Worm (Caenorhabditis elegans) whole organism, L4 larva: Measurements from ENCODE around the gene pat-6.
A peak's percentile ranks its signal among the peaks of the same experiment; 100 is the strongest.

Source experiments
- D1046.2 ChIP-seq: fragments of 200-800 bp; sonication (Bioruptor generic); IDR thresholded peaks from 2 replicates; pipeline ENCODE4 v1.3.6; 2022; ENCODE audit warnings: missing genetic modification characterization, missing compliant biosample characterization
- F26F4.8 ChIP-seq: fragments of 200-800 bp; sonication (Bioruptor generic); conservative IDR thresholded peaks from 2 replicates; pipeline ENCODE4 v1.3.6; 2022; ENCODE audit warnings: missing genetic modification characterization, missing compliant biosample characterization
- F44E2.7 ChIP-seq: fragments of 200-800 bp; sonication (Bioruptor generic); IDR thresholded peaks from 2 replicates; pipeline ENCODE4 v2.1.2; 2022; ENCODE audit warnings: missing genetic modification characterization, missing compliant biosample characterization
- aha-1 ChIP-seq: fragments of 150-350 bp; peaks from one replicate; lab custom pipeline; 2014; ENCODE audit warnings: missing biosample characterization, missing genetic modification characterization
- arid-1 ChIP-seq: fragments of 200-800 bp; sonication (Bioruptor generic); conservative IDR thresholded peaks from 2 replicates; pipeline ENCODE4 v1.3.6; 2022; ENCODE audit warnings: missing genetic modification reagents, missing genetic modification characterization, missing compliant biosample characterization
- attf-4 ChIP-seq: sonication (generic microtip); optimal IDR thresholded peaks from 3 replicates; lab custom pipeline; 2017; ENCODE audit warnings: missing biosample characterization, missing genetic modification characterization
- ceh-20 ChIP-seq: fragments of 200-800 bp; sonication (Bioruptor generic); IDR thresholded peaks from 2 replicates; pipeline ENCODE4 v1.3.6; 2022; ENCODE audit warnings: missing genetic modification reagents, missing genetic modification characterization, missing compliant biosample characterization
- ces-1 ChIP-seq: fragments of 150-350 bp; sonication (generic microtip); optimal IDR thresholded peaks from 4 replicates; lab custom pipeline; 2014; ENCODE audit warnings: missing biosample characterization, missing genetic modification reagents, missing genetic modification characterization
- ctbp-1 ChIP-seq: fragments of 200-800 bp; sonication (Bioruptor generic); IDR thresholded peaks from 2 replicates; pipeline ENCODE4 v1.3.6; 2022; ENCODE audit warnings: missing genetic modification reagents, missing genetic modification characterization, missing compliant biosample characterization
- daf-16 ChIP-seq, 3 experiments: sonication (generic microtip); optimal IDR thresholded peaks; 2 replicates each; lab custom pipeline; 2016 to 2017; ENCODE audit warnings: missing genetic modification characterization in 3 of 3, missing genetic modification reagents in 3 of 3, mild to moderate bottlenecking in 2 of 3, missing compliant biosample characterization in 2 of 3, missing biosample characterization in 1 of 3, moderate library complexity in 1 of 3
- daf-8 ChIP-seq: fragments of 200-800 bp; sonication (Bioruptor generic); IDR thresholded peaks from 2 replicates; pipeline ENCODE4 v1.3.6; 2022; ENCODE audit warnings: missing genetic modification characterization, missing compliant biosample characterization
- dmd-8 ChIP-seq: fragments of 200-800 bp; sonication (Bioruptor generic); IDR thresholded peaks from 2 replicates; pipeline ENCODE4 v1.3.6; 2022; ENCODE audit warnings: missing genetic modification characterization, missing compliant biosample characterization
- dmd-9 ChIP-seq: fragments of 200-800 bp; sonication (Bioruptor generic); IDR thresholded peaks from 2 replicates; pipeline ENCODE4 v1.3.6; 2022; ENCODE audit warnings: missing genetic modification reagents, missing genetic modification characterization, missing compliant biosample characterization
- dpl-1 ChIP-seq: fragments of 150-350 bp; optimal IDR thresholded peaks from 2 replicates; lab custom pipeline; 2014; ENCODE audit warnings: missing biosample characterization, missing genetic modification reagents, missing genetic modification characterization
- dve-1 ChIP-seq: sonication (generic microtip); optimal IDR thresholded peaks from 2 replicates; lab custom pipeline; 2017; ENCODE audit warnings: antibody characterized with exemption, mild to moderate bottlenecking, missing genetic modification characterization, missing compliant biosample characterization; ENCODE audit not compliant: insufficient read depth
- egl-27 ChIP-seq: sonication (generic microtip); optimal IDR thresholded peaks from 3 replicates; lab custom pipeline; 2017; ENCODE audit warnings: missing biosample characterization, missing genetic modification reagents, missing genetic modification characterization
- egl-43 ChIP-seq: fragments of 200-800 bp; sonication (Bioruptor generic); IDR thresholded peaks from 2 replicates; pipeline ENCODE4 v1.3.6; 2022; ENCODE audit warnings: missing genetic modification reagents, missing genetic modification characterization, missing compliant biosample characterization
- fkh-10 ChIP-seq: fragments of 150-350 bp; optimal IDR thresholded peaks from 2 replicates; lab custom pipeline; 2014; ENCODE audit warnings: missing biosample characterization, missing genetic modification reagents, missing genetic modification characterization
- hlh-11 ChIP-seq: fragments of 200-800 bp; sonication (Bioruptor generic); optimal IDR thresholded peaks from 2 replicates; lab custom pipeline; 2018; ENCODE audit warnings: mild to moderate bottlenecking, missing genetic modification characterization, missing compliant biosample characterization
- hmg-1.1 ChIP-seq: fragments of 200-800 bp; sonication (Bioruptor generic); IDR thresholded peaks from 2 replicates; pipeline ENCODE4 v1.3.6; 2022; ENCODE audit warnings: missing genetic modification reagents, missing genetic modification characterization, missing compliant biosample characterization
- lir-3 ChIP-seq: sonication (generic microtip); optimal IDR thresholded peaks from 2 replicates; lab custom pipeline; 2016; ENCODE audit warnings: mild to moderate bottlenecking, missing genetic modification characterization, missing compliant biosample characterization
- lsy-2 ChIP-seq, 2 experiments: fragments of 150-350 bp in 1 of 2; sonication (generic microtip) in 1 of 2; optimal IDR thresholded peaks; 2 replicates each; lab custom pipeline; 2014 to 2017; ENCODE audit warnings: missing biosample characterization in 2 of 2, missing genetic modification characterization in 2 of 2
- mep-1 ChIP-seq: fragments of 150-350 bp; sonication (generic microtip); optimal IDR thresholded peaks from 3 replicates; lab custom pipeline; 2014; ENCODE audit warnings: missing biosample characterization, missing genetic modification characterization
- mes-2 ChIP-seq: sonication (generic microtip); optimal IDR thresholded peaks from 2 replicates; lab custom pipeline; 2016; ENCODE audit warnings: missing genotype, mild to moderate bottlenecking, missing genetic modification characterization, missing compliant biosample characterization; ENCODE audit not compliant: poor library complexity, severe bottlenecking
- mxl-2 ChIP-seq: fragments of 200-800 bp; sonication (Bioruptor generic); conservative IDR thresholded peaks from 2 replicates; pipeline ENCODE4 v1.3.6; 2022; ENCODE audit warnings: missing genetic modification reagents, missing genetic modification characterization, missing compliant biosample characterization
- nhr-102 ChIP-seq: sonication (generic microtip); optimal IDR thresholded peaks from 2 replicates; lab custom pipeline; 2016; ENCODE audit warnings: mild to moderate bottlenecking, missing genetic modification characterization, moderate library complexity, missing compliant biosample characterization
- nhr-28 ChIP-seq: fragments of 150-350 bp; optimal IDR thresholded peaks from 2 replicates; lab custom pipeline; 2014; ENCODE audit warnings: missing biosample characterization, missing genetic modification characterization
- nhr-48 ChIP-seq: sonication (generic microtip); optimal IDR thresholded peaks from 2 replicates; lab custom pipeline; 2016; ENCODE audit warnings: mild to moderate bottlenecking, missing genetic modification characterization, missing compliant biosample characterization
- nhr-6 ChIP-seq: fragments of 150-350 bp; optimal IDR thresholded peaks from 2 replicates; lab custom pipeline; 2014; ENCODE audit warnings: missing biosample characterization, missing genetic modification characterization
- nhr-77 ChIP-seq: fragments of 150-350 bp; optimal IDR thresholded peaks from 2 replicates; lab custom pipeline; 2014; ENCODE audit warnings: missing biosample characterization, missing genetic modification characterization
- pha-4 ChIP-seq, 2 experiments: fragments of 150-350 bp in 1 of 2; fragments of 200-800 bp in 1 of 2; sonication (Bioruptor generic) in 1 of 2; IDR thresholded peaks in 1 of 2; optimal IDR thresholded peaks in 1 of 2; 2 replicates each; pipeline versions ENCODE4 v1.3.6 to Lab custom; 2014 to 2022; ENCODE audit warnings: missing genetic modification characterization in 2 of 2, missing genetic modification reagents in 2 of 2, missing biosample characterization in 1 of 2, missing compliant biosample characterization in 1 of 2
- php-3 ChIP-seq: fragments of 200-800 bp; sonication (Bioruptor generic); IDR thresholded peaks from 2 replicates; pipeline ENCODE4 v1.3.6; 2022; ENCODE audit warnings: missing genetic modification reagents, missing genetic modification characterization, missing compliant biosample characterization
- pqm-1 ChIP-seq: sonication (generic microtip); optimal IDR thresholded peaks from 2 replicates; lab custom pipeline; 2017; ENCODE audit warnings: missing biosample characterization, missing genetic modification characterization
- set-16 ChIP-seq: fragments of 200-800 bp; sonication (Bioruptor generic); IDR thresholded peaks from 2 replicates; pipeline ENCODE4 v1.3.6; 2022; ENCODE audit warnings: missing genetic modification reagents, missing genetic modification characterization, missing compliant biosample characterization
- snpc-1.2 ChIP-seq: fragments of 200-800 bp; sonication (Bioruptor generic); IDR thresholded peaks from 2 replicates; pipeline ENCODE4 v1.3.6; 2022; ENCODE audit warnings: missing genetic modification reagents, missing genetic modification characterization, missing compliant biosample characterization
- snpc-4 ChIP-seq: fragments of 150-350 bp; optimal IDR thresholded peaks from 2 replicates; lab custom pipeline; 2014; ENCODE audit warnings: missing biosample characterization, missing genetic modification characterization
- unc-62 ChIP-seq, 3 experiments: fragments of 150-350 bp in 1 of 3; sonication (generic microtip); optimal IDR thresholded peaks in 2 of 3; peaks in 1 of 3; 1 replicate in 1 of 3; 2 replicates in 2 of 3; lab custom pipeline; 2014 to 2017; ENCODE audit warnings: missing biosample characterization in 3 of 3, missing genetic modification characterization in 3 of 3, missing genetic modification reagents in 3 of 3, missing genotype in 1 of 3
- ztf-11 ChIP-seq: fragments of 150-350 bp; optimal IDR thresholded peaks from 2 replicates; lab custom pipeline; 2014; ENCODE audit warnings: missing biosample characterization, missing genetic modification characterization
- ztf-7 ChIP-seq: fragments of 150-350 bp; optimal IDR thresholded peaks from 2 replicates; lab custom pipeline; 2014; ENCODE audit warnings: missing biosample characterization, missing genetic modification characterization

pat-6 gene

DNA sequence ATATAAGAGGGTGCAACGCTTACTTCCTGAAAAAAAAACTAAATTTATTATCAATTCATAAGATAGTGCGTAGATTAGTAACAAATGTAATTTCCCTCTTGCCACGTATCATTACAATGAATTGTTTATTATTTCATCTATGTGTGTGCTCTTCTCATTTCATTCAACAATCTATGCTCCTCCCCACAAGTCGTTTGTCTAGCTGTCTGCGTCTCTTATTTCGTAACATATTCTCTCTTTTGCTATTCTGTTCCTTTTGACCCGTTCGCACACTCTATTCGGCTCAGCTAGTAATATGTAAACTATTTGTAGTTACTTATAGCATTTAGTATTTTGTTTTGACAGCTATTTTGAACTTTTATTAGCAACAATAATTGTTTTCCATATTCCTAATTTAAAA lies 18.0 kb upstream of the pat-6 start:
- TF ChIP-seq hlh-11 (tag; lab: Kevin White, UChicago) (no peak), attf-4 (no peak), nhr-6 (tag; lab: Kevin White, UChicago) (peak; percentile 5), D1046.2 (GFP tag; lab: Robert Waterston, UW) (no peak), ctbp-1 (no peak), unc-62 (GFP tag; optimal IDR thresholded peaks at IDR 0.05 in 1 of 2; lab: Kevin White, UChicago) (peak in 1 of 2 experiments; percentile 61), unc-62 (tag; optimal IDR thresholded peaks at IDR 0.05; lab: Kevin White, UChicago) (no peak), dve-1 (peak; percentile 62), arid-1 (GFP tag; lab: Robert Waterston, UW) (no peak), egl-27 (no peak), ztf-11 (tag; lab: Kevin White, UChicago) (no peak), F26F4.8 (GFP tag; lab: Robert Waterston, UW) (no peak), mes-2 (tag; lab: Kevin White, UChicago) (peak; percentile 35), ztf-7 (tag; lab: Kevin White, UChicago) (no peak), lir-3 (no peak), dpl-1 (GFP tag; lab: Kevin White, UChicago) (no peak), ces-1 (GFP tag; lab: Kevin White, UChicago) (no peak), daf-8 (GFP tag; lab: Robert Waterston, UW) (no peak), aha-1 (tag; lab: Kevin White, UChicago) (peak; percentile 93), dmd-9 (GFP tag; lab: Robert Waterston, UW) (no peak), F44E2.7 (GFP tag; lab: Robert Waterston, UW) (no peak), daf-16 (GFP tag; optimal IDR thresholded peaks at IDR 0.05; lab: Kevin White, UChicago) (no peak), daf-16 (tag; optimal IDR thresholded peaks at IDR 0.05; lab: Kevin White, UChicago) (peak; percentile 67), php-3 (no peak), nhr-28 (tag; lab: Kevin White, UChicago) (peak; percentile 12), lsy-2 (tag; optimal IDR thresholded peaks at IDR 0.05; lab: Kevin White, UChicago) (peak in 1 of 2 experiments; percentile 44), hmg-1.1 (GFP tag; lab: Robert Waterston, UW) (peak; percentile 18; the same call in 1 of the 2 replicates), mep-1 (tag; lab: Kevin White, UChicago) (no peak), nhr-102 (no peak), snpc-4 (tag; lab: Kevin White, UChicago) (no peak)
- TF ChIP-seq, all 104 proteins: peak for 9

DNA sequence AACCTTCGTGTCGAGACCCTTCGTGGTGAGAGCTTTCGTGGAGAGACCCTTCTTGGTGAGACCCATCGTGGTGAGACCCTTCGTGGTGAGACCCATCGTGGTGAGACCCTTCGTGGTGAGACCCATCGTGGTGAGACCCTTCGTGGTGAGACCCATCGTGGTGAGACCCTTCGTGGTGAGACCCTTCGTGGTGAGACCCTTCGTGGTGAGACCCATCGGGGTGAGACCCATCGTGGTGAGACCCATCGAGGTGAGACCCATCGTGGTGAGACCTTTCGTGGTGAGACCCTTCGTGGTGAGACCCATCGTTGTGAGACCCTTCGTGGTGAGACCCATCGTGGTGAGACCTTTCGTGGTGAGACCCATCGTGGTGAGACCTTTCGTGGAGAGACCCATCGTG lies 17.2 kb upstream of the pat-6 start:
- 0 out of 2 replicates have a peak, but pooled peaks have one; percentile 48 for TF ChIP-seq egl-43 (GFP tag; lab: Robert Waterston, UW)
- 0 out of 2 replicates have a peak, but pooled peaks have one; percentile 40 for TF ChIP-seq dmd-8 (GFP tag; lab: Robert Waterston, UW)
- peak; percentile 79 for TF ChIP-seq set-16 (GFP tag; lab: Robert Waterston, UW)

DNA sequence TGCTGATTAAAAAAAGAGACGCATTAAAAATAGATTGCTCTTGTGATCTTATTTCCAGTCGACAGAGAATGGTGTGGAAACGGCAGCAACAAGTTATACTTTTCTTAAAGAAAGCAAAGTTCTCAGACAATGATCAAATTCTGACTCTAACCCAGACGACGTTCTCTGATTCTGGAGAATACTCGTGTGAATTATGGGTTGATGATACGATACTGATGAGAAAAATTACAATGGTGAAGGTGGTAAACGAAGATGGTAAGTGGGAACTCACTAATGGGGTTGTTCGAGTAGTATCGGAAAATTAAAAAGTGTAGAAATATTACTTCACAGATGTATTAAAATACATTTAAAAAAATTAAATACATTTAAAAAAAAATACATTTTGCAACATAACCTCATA lies 14.3 kb upstream of the pat-6 start:
- TF ChIP-seq ceh-20 (no peak), unc-62 (GFP tag; optimal IDR thresholded peaks at IDR 0.05 in 1 of 2; lab: Kevin White, UChicago) (peak in 1 of 2 experiments; percentile 64), unc-62 (tag; optimal IDR thresholded peaks at IDR 0.05; lab: Kevin White, UChicago) (no peak)
- TF ChIP-seq, all 104 proteins: peak for 1

DNA sequence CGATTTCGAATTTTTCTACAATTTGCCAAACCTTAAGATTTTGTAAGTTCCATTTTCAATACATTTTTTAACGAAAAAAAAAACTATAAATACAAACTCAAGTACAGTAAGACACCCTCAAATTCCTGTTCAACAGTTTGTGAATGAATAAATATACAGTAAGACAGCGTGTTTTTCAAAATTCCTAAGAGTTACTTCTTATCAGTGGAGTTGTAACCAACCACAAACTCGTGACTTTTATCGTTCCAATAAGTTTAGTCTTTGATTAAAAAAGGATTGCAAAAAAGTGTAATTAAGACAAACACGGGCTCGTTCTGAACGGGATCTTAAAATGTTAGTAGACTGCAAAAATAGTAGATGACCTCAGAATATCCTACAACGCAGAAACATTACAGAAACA lies 11.1 kb upstream of the pat-6 start:
- no peak for TF ChIP-seq fkh-10 (GFP tag; lab: Kevin White, UChicago)
- peak; percentile 64 for TF ChIP-seq nhr-28 (tag; lab: Kevin White, UChicago)
- TF ChIP-seq ctbp-1, result no peak
- TF ChIP-seq pha-4 (GFP tag; IDR thresholded peaks at IDR 0.05; lab: Robert Waterston, UW), result no peak
- no peak for TF ChIP-seq pha-4 (tag; optimal IDR thresholded peaks at IDR 0.05; lab: Kevin White, UChicago)
- TF ChIP-seq nhr-48, result no peak
- TF ChIP-seq snpc-1.2, result no peak
- no peak for TF ChIP-seq daf-16 (GFP tag; optimal IDR thresholded peaks at IDR 0.05; lab: Kevin White, UChicago)
- TF ChIP-seq daf-16 (tag; optimal IDR thresholded peaks at IDR 0.05; lab: Kevin White, UChicago), result peak; percentile 78
- peak; percentile 54 for TF ChIP-seq pqm-1 (tag; lab: Kevin White, UChicago)
- peak; percentile 28 for TF ChIP-seq hlh-11 (tag; lab: Kevin White, UChicago)
- no peak for TF ChIP-seq aha-1 (tag; lab: Kevin White, UChicago)
- no peak for TF ChIP-seq ces-1 (GFP tag; lab: Kevin White, UChicago)
- TF ChIP-seq mxl-2 (GFP tag; lab: Robert Waterston, UW), result no peak
- TF ChIP-seq nhr-77, result peak; percentile 57
- TF ChIP-seq dve-1, result peak; percentile 48
